Worm (Caenorhabditis elegans) whole organism, young adult: ENCODE measurements around the gene T11B7.1.

ENCODE experiments used
- bed-2 ChIP-seq: fragments of 200-800 bp; sonication (Bioruptor generic); IDR thresholded peaks from 2 replicates; pipeline ENCODE4 v1.3.6; 2022; ENCODE audit warnings: missing genetic modification reagents, missing genetic modification characterization, missing compliant biosample characterization
- sea-2 ChIP-seq: fragments of 200-800 bp; sonication (Bioruptor generic); IDR thresholded peaks from 2 replicates; pipeline ENCODE4 v1.3.6; 2022; ENCODE audit warnings: missing genetic modification characterization, missing compliant biosample characterization
- snpc-4 ChIP-seq, 5 experiments: fragments of 150-350 bp in 1 of 5; sonication (generic microtip) in 4 of 5; optimal IDR thresholded peaks; 2 replicates each; lab custom pipeline; 2014 to 2018; ENCODE audit warnings: missing genetic modification characterization in 5 of 5, missing biosample characterization in 3 of 5, antibody characterized with exemption in 2 of 5, mild to moderate bottlenecking in 2 of 5, missing compliant biosample characterization in 2 of 5, missing genotype in 2 of 5, moderate library complexity in 2 of 5, missing genetic modification reagents in 1 of 5

DNA sequence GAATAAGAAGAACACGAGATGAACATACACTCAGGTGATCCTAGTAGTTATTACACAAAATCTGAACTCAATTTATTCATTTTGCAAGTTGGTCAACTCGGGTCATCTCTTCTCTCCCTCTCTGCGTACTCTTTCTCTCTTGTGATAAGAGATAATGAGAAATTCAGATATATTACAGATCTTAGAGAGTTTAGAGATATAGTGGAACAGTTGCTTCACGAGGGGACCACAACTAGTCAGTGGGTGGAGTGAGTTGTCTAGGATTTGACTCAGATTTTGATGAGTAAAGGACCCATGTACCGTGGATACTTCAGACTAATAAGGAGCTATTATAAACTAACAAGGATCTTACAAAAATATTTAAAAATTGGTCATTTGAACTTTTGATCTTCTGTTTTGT, 26.9 kb upstream of the T11B7.1 start, which contains the start of gene exc-5:
- TF ChIP-seq snpc-4 (GFP tag; optimal IDR thresholded peaks at IDR 0.05; lab: Kevin White, UChicago) (no peak), snpc-4 (tag; optimal IDR thresholded peaks at IDR 0.05; lab: Kevin White, UChicago) (no peak), bed-2 (GFP tag; lab: Robert Waterston, UW) (no peak), sea-2 (GFP tag; lab: Robert Waterston, UW) (no peak)
